3 worm cellular contexts compared by ENCODE assay signal in genomic region chrV:19664574-19664973, ce11.
TF ChIP-seq lines count a peak whose summit lies in the region.

No protein-coding gene starts in this region.

TF ChIP-seq in whole organism, early embryonic, 17 proteins besides CTCF, POLR2A, EP300 and RAD21:
- TF ChIP-seq ceh-36 (tag; optimal IDR thresholded peaks at IDR 0.05; lab: Kevin White, UChicago), result peak; percentile 71
- no peak for TF ChIP-seq B0310.2 (tag; optimal IDR thresholded peaks at IDR 0.05; lab: Kevin White, UChicago)

TF ChIP-seq in whole organism, late embryonic, 69 proteins besides CTCF, POLR2A, EP300 and RAD21:
- TF ChIP-seq ceh-22 (tag; optimal IDR thresholded peaks at IDR 0.05; lab: Kevin White, UChicago), result no peak
- no peak for TF ChIP-seq ref-2 (tag; optimal IDR thresholded peaks at IDR 0.05; lab: Kevin White, UChicago)
- TF ChIP-seq lim-6 (tag; optimal IDR thresholded peaks at IDR 0.05; lab: Kevin White, UChicago), result no peak
- TF ChIP-seq dve-1 (tag; optimal IDR thresholded peaks at IDR 0.05; lab: Kevin White, UChicago), result peak; percentile 71
- TF ChIP-seq elt-4 (tag; optimal IDR thresholded peaks at IDR 0.05; lab: Kevin White, UChicago), result no peak
- no peak for TF ChIP-seq unc-55 (GFP tag; optimal IDR thresholded peaks at IDR 0.05; lab: Kevin White, UChicago)

TF ChIP-seq in whole organism, midembryonic, 9 proteins besides CTCF, POLR2A, EP300 and RAD21:
- 0 out of 2 replicates have a peak, but pooled peaks have one; percentile 24 for TF ChIP-seq ztf-29 (GFP tag; IDR thresholded peaks at IDR 0.05; lab: Robert Waterston, UW)
- no peak for TF ChIP-seq ztf-23 (GFP tag; IDR thresholded peaks at IDR 0.05; lab: Robert Waterston, UW)
- TF ChIP-seq klf-2 (GFP tag; conservative IDR thresholded peaks at IDR 0.05; lab: Robert Waterston, UW), result no peak
